Fruit fly (Drosophila melanogaster) whole organism, prepupa: ENCODE results near the gene dsx-c73A.

Experiments used
- Blimp-1 ChIP-seq: fragments of 200-800 bp; sonication (Bioruptor generic); optimal IDR thresholded peaks from 3 replicates; lab custom pipeline; 2017; ENCODE audit warnings: missing biosample characterization, missing genetic modification characterization, mild to moderate bottlenecking, moderate library complexity, missing genetic modification reagents
- CG10631 ChIP-seq: fragments of 200-800 bp; sonication (Bioruptor generic); optimal IDR thresholded peaks from 2 replicates; lab custom pipeline; 2016; ENCODE audit warnings: missing biosample characterization, missing genetic modification characterization
- CG10669 ChIP-seq: fragments of 200-800 bp; sonication (Bioruptor generic); optimal IDR thresholded peaks from 3 replicates; lab custom pipeline; 2018; ENCODE audit warnings: missing biosample characterization, mild to moderate bottlenecking, missing genetic modification characterization, moderate library complexity
- CG11294 ChIP-seq: fragments of 200-800 bp; sonication (Bioruptor generic); IDR thresholded peaks from 2 replicates; pipeline ENCODE4 v1.3.6; 2022; ENCODE audit warnings: missing biosample characterization, missing genetic modification characterization
- CG11902 ChIP-seq: fragments of 200-800 bp; sonication (Bioruptor generic); optimal IDR thresholded peaks from 3 replicates; lab custom pipeline; 2016; ENCODE audit warnings: missing biosample characterization, missing genetic modification characterization
- CG16779 ChIP-seq: fragments of 200-800 bp; sonication (Bioruptor generic); optimal IDR thresholded peaks from 3 replicates; lab custom pipeline; 2017; ENCODE audit warnings: missing biosample characterization, mild to moderate bottlenecking, missing genetic modification characterization
- CG31627 ChIP-seq: fragments of 200-800 bp; sonication (Bioruptor generic); optimal IDR thresholded peaks from 3 replicates; lab custom pipeline; 2016; ENCODE audit warnings: missing biosample characterization, missing genetic modification characterization
- CG32006 ChIP-seq: fragments of 200-800 bp; sonication (Bioruptor generic); optimal IDR thresholded peaks from 3 replicates; lab custom pipeline; 2017; ENCODE audit warnings: missing biosample characterization, mild to moderate bottlenecking, missing genetic modification characterization
- CG34406 ChIP-seq: fragments of 200-800 bp; sonication (Bioruptor generic); optimal IDR thresholded peaks from 3 replicates; lab custom pipeline; 2016; ENCODE audit warnings: missing biosample characterization, missing genetic modification characterization
- CG3919 ChIP-seq: fragments of 200-800 bp; sonication (Bioruptor generic); optimal IDR thresholded peaks from 3 replicates; lab custom pipeline; 2016; ENCODE audit warnings: missing biosample characterization, missing genetic modification characterization
- CG6276 ChIP-seq: fragments of 200-800 bp; sonication (Bioruptor generic); optimal IDR thresholded peaks from 2 replicates; lab custom pipeline; 2017; ENCODE audit warnings: missing biosample characterization, mild to moderate bottlenecking, missing genetic modification characterization
- CG6792 ChIP-seq: fragments of 200-800 bp; sonication (Bioruptor generic); optimal IDR thresholded peaks from 3 replicates; lab custom pipeline; 2016; ENCODE audit warnings: missing biosample characterization, missing genetic modification characterization
- CG6808 ChIP-seq: fragments of 200-800 bp; sonication (Bioruptor generic); optimal IDR thresholded peaks from 3 replicates; lab custom pipeline; 2017; ENCODE audit warnings: missing biosample characterization, missing genetic modification characterization, mild to moderate bottlenecking, moderate library complexity, missing genetic modification reagents
- CG6854 ChIP-seq: fragments of 200-800 bp; sonication (Bioruptor generic); optimal IDR thresholded peaks from 2 replicates; lab custom pipeline; 2017; ENCODE audit warnings: missing biosample characterization, mild to moderate bottlenecking, missing genetic modification characterization
- CG7368 ChIP-seq: fragments of 200-800 bp; sonication (Bioruptor generic); optimal IDR thresholded peaks from 3 replicates; lab custom pipeline; 2016; ENCODE audit warnings: missing biosample characterization, missing genetic modification characterization
- CG8119 ChIP-seq: fragments of 200-800 bp; sonication (Bioruptor generic); IDR thresholded peaks from 3 replicates; pipeline ENCODE4 v1.3.6; 2022; ENCODE audit warnings: missing biosample characterization, missing genetic modification characterization
- CG8319 ChIP-seq: fragments of 200-800 bp; sonication (Bioruptor generic); optimal IDR thresholded peaks from 3 replicates; lab custom pipeline; 2016; ENCODE audit warnings: missing biosample characterization, missing genetic modification characterization
- CG8632 ChIP-seq: fragments of 200-800 bp; sonication (Bioruptor generic); optimal IDR thresholded peaks from 3 replicates; lab custom pipeline; 2016; ENCODE audit warnings: missing biosample characterization, missing genetic modification characterization
- CG9139 ChIP-seq: fragments of 200-800 bp; sonication (Bioruptor generic); optimal IDR thresholded peaks from 3 replicates; lab custom pipeline; 2017; ENCODE audit warnings: missing biosample characterization, mild to moderate bottlenecking, missing genetic modification characterization
- Eip78C ChIP-seq: fragments of 200-800 bp; sonication (Bioruptor generic); peaks from one replicate; lab custom pipeline; 2016; ENCODE audit warnings: missing biosample characterization, missing genetic modification characterization
- Eip93F ChIP-seq: fragments of 200-800 bp; sonication (Bioruptor generic); optimal IDR thresholded peaks from 2 replicates; lab custom pipeline; 2016; ENCODE audit warnings: missing biosample characterization, mild to moderate bottlenecking, missing genetic modification characterization
- Ets21C ChIP-seq: fragments of 200-800 bp; sonication (Bioruptor generic); optimal IDR thresholded peaks from 3 replicates; lab custom pipeline; 2016; ENCODE audit warnings: missing biosample characterization, missing genetic modification characterization
- Ets96B ChIP-seq: fragments of 200-800 bp; optimal IDR thresholded peaks from 2 replicates; lab custom pipeline; 2019; ENCODE audit warnings: missing biosample characterization, mild to moderate bottlenecking, missing genetic modification characterization, moderate library complexity
- Gug ChIP-seq: fragments of 200-800 bp; sonication (Bioruptor generic); IDR thresholded peaks from 2 replicates; pipeline ENCODE4 v1.3.6; 2022; ENCODE audit warnings: missing biosample characterization, missing genetic modification characterization
- Hr38 ChIP-seq: sonication (Bioruptor generic); optimal IDR thresholded peaks from 2 replicates; lab custom pipeline; 2016; ENCODE audit warnings: missing biosample characterization, missing genetic modification characterization
- Hr39 ChIP-seq: fragments of 200-800 bp; sonication (Bioruptor generic); optimal IDR thresholded peaks from 2 replicates; lab custom pipeline; 2016; ENCODE audit warnings: missing biosample characterization, missing genetic modification characterization
- Met ChIP-seq: fragments of 200-800 bp; sonication (Bioruptor generic); optimal IDR thresholded peaks from 3 replicates; lab custom pipeline; 2016; ENCODE audit warnings: missing biosample characterization, missing genetic modification characterization
- Smox ChIP-seq: fragments of 200-800 bp; sonication (Bioruptor generic); optimal IDR thresholded peaks from 3 replicates; lab custom pipeline; 2016; ENCODE audit warnings: missing biosample characterization, missing genetic modification characterization
- Sox102F ChIP-seq: fragments of 200-800 bp; sonication (Bioruptor generic); optimal IDR thresholded peaks from 2 replicates; lab custom pipeline; 2016; ENCODE audit warnings: missing biosample characterization, mild to moderate bottlenecking, missing genetic modification characterization
- Sox15 ChIP-seq: fragments of 200-800 bp; sonication (Bioruptor generic); optimal IDR thresholded peaks from 3 replicates; lab custom pipeline; 2016; ENCODE audit warnings: missing biosample characterization, missing genetic modification characterization
- achi ChIP-seq: fragments of 200-800 bp; sonication (Bioruptor generic); optimal IDR thresholded peaks from 3 replicates; lab custom pipeline; 2016; ENCODE audit warnings: missing biosample characterization, missing genetic modification characterization
- acj6 ChIP-seq: fragments of 200-800 bp; sonication (Bioruptor generic); optimal IDR thresholded peaks from 3 replicates; lab custom pipeline; 2016; ENCODE audit warnings: missing biosample characterization, missing genetic modification characterization
- cyc ChIP-seq: fragments of 200-800 bp; sonication (Bioruptor generic); optimal IDR thresholded peaks from 3 replicates; lab custom pipeline; 2016; ENCODE audit warnings: missing biosample characterization, missing genetic modification characterization
- dac ChIP-seq: fragments of 200-800 bp; sonication (Bioruptor generic); optimal IDR thresholded peaks from 2 replicates; lab custom pipeline; 2017; ENCODE audit warnings: missing biosample characterization, mild to moderate bottlenecking, missing genetic modification characterization
- dsx ChIP-seq: fragments of 200-800 bp; optimal IDR thresholded peaks from 3 replicates; lab custom pipeline; 2019; ENCODE audit warnings: missing biosample characterization, mild to moderate bottlenecking, missing genetic modification characterization, moderate library complexity; ENCODE audit not compliant: poor library complexity, severe bottlenecking
- eg ChIP-seq: fragments of 200-800 bp; sonication (Bioruptor generic); IDR thresholded peaks from 3 replicates; pipeline ENCODE4 v1.3.6; 2022; ENCODE audit warnings: missing biosample characterization, missing genetic modification characterization
- esn ChIP-seq: fragments of 200-800 bp; sonication (Bioruptor generic); optimal IDR thresholded peaks from 2 replicates; lab custom pipeline; 2016; ENCODE audit warnings: missing biosample characterization, mild to moderate bottlenecking, missing genetic modification characterization, moderate library complexity
- fd59A ChIP-seq: fragments of 200-800 bp; sonication (Bioruptor generic); optimal IDR thresholded peaks from 2 replicates; lab custom pipeline; 2017; ENCODE audit warnings: missing biosample characterization, mild to moderate bottlenecking, missing genetic modification characterization, missing genetic modification reagents
- fd85E ChIP-seq: fragments of 200-800 bp; sonication (Bioruptor generic); optimal IDR thresholded peaks from 3 replicates; lab custom pipeline; 2016; ENCODE audit warnings: missing biosample characterization, missing genetic modification characterization
- fkh ChIP-seq: fragments of 200-800 bp; sonication (Bioruptor generic); optimal IDR thresholded peaks from 3 replicates; lab custom pipeline; 2017; ENCODE audit warnings: missing biosample characterization, mild to moderate bottlenecking, missing genetic modification characterization, moderate library complexity
- lz ChIP-seq: fragments of 200-800 bp; sonication (Bioruptor generic); optimal IDR thresholded peaks from 3 replicates; lab custom pipeline; 2016; ENCODE audit warnings: missing biosample characterization, missing genetic modification characterization
- net ChIP-seq: fragments of 200-800 bp; sonication (Bioruptor generic); optimal IDR thresholded peaks from 3 replicates; lab custom pipeline; 2016; ENCODE audit warnings: missing biosample characterization, missing genetic modification characterization
- pdm3 ChIP-seq: fragments of 200-800 bp; sonication (Bioruptor generic); optimal IDR thresholded peaks from 3 replicates; lab custom pipeline; 2016; ENCODE audit warnings: missing biosample characterization, missing genetic modification characterization
- salr ChIP-seq, 2 experiments: fragments of 200-800 bp; sonication (Bioruptor generic); optimal IDR thresholded peaks; 3 replicates each; lab custom pipeline; 2016 to 2018; ENCODE audit warnings: missing biosample characterization in 2 of 2, missing genetic modification characterization in 2 of 2, mild to moderate bottlenecking in 1 of 2
- spab ChIP-seq: fragments of 200-800 bp; sonication (Bioruptor generic); optimal IDR thresholded peaks from 2 replicates; lab custom pipeline; 2017; ENCODE audit warnings: missing biosample characterization, mild to moderate bottlenecking, missing genetic modification characterization, missing genetic modification reagents
- ss ChIP-seq, 2 experiments: fragments of 200-800 bp; sonication (Bioruptor generic); optimal IDR thresholded peaks; 2 replicates in 1 of 2; 3 replicates in 1 of 2; lab custom pipeline; 2017 to 2018; ENCODE audit warnings: mild to moderate bottlenecking in 2 of 2, missing biosample characterization in 2 of 2, missing genetic modification characterization in 2 of 2, moderate library complexity in 1 of 2
- topi ChIP-seq: fragments of 200-800 bp; sonication (Bioruptor generic); optimal IDR thresholded peaks from 3 replicates; lab custom pipeline; 2016; ENCODE audit warnings: missing biosample characterization, missing genetic modification characterization

dsx-c73A gene

DNA sequence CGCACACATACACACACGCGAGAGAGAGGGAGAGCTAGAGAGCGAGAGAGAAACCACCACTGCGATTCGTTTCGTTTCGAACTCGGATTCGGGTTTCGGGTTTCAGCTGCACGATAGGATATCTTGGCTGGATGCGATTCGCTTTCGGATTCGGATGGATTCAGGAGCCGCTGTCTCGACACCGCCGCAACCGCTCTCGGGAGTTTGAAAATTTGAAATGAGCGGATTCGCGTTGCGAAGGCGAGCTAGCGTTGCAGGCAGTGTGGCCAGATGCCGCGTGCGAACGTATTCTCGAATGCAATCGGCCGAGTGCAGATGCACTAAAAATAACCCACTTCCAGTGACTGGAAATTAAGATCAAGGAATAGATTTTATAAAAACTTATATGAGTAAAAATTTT lies 40.2 kb downstream of the dsx-c73A start, which contains the start of gene fax (continued):
- peak; percentile 75 for TF ChIP-seq CG3919 (GFP tag; lab: Kevin White, UChicago)

DNA sequence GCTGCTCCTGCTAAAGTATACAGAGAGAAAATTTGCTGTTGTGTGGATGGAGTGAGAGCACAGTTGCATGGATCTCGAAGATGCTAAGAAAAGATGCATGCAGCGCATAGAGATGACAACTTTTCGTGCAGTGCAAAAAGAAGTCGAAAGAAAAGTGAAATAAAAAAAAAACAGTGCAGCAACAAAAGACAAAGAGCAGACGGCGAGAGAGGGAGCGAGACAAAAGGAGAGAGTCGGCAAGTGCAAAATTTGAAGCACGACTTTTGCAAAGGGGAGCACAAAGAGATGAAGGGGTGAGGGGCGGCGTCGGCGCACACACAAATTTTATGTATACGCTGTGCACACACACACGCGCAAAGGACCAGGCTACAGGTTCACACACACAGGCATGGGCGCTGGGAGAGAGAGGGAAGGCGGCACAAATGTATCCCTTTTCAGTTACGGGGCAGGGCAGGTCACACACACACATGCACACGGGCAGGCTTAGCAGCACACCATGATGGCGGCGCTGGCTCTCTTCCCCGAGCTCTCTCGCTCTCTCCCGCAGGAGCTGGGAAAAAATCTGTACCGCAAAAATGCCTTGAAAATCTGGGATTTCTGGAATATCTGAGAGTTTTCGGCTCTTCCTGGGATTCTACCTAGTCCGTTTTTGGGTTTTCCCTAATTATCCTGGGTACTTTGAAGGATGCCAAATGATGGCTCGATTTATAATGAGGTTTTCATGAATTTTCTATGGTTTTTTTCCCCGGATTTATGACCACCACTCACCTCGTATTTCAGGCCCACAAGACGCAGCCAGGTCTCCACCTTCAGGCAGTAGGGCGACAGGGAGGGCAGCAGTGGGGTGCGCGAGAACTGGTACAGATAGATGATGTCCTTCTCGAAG lies 41.3 kb downstream of the dsx-c73A start:
- TF ChIP-seq dsx (peak; percentile 82), CG32006 (peak; percentile 89), Hr38 (GFP tag; lab: Kevin White, UChicago) (no peak), CG6792 (peak; percentile 78), esn (GFP tag; lab: Kevin White, UChicago) (peak; percentile 91), CG7368 (peak; percentile 84), Eip78C (peak; percentile 97), Hr39 (GFP tag; lab: Kevin White, UChicago) (peak; percentile 92), CG6808 (peak; percentile 90), CG6854 (GFP tag; lab: Kevin White, UChicago) (peak; percentile 59), CG9139 (GFP tag; lab: Kevin White, UChicago) (peak; percentile 69), Smox (GFP tag; lab: Kevin White, UChicago) (peak; percentile 84), CG10669 (GFP tag; lab: Kevin White, UChicago) (peak; percentile 88), CG8632 (peak; percentile 82), fkh (no peak), pdm3 (GFP tag; lab: Kevin White, UChicago) (peak; percentile 89), Eip93F (GFP tag; lab: Kevin White, UChicago) (peak; percentile 65), CG31627 (GFP tag; lab: Kevin White, UChicago) (peak; percentile 91), Gug (GFP tag; lab: Robert Waterston, UW) (peak; percentile 71), fd85E (GFP tag; lab: Kevin White, UChicago) (peak; percentile 47), topi (GFP tag; lab: Kevin White, UChicago) (peak; percentile 84), achi (GFP tag; lab: Kevin White, UChicago) (peak; percentile 85), eg (GFP tag; lab: Robert Waterston, UW) (peak; percentile 73), Sox15 (peak; percentile 70), CG8319 (GFP tag; lab: Kevin White, UChicago) (peak; percentile 43), Ets96B (tag; lab: Kevin White, UChicago) (peak; percentile 83), Met (GFP tag; lab: Kevin White, UChicago) (peak; percentile 89), CG10631 (GFP tag; lab: Kevin White, UChicago) (peak; percentile 85), spab (GFP tag; lab: Kevin White, UChicago) (peak; percentile 78), lz (GFP tag; lab: Kevin White, UChicago) (peak; percentile 85), Blimp-1 (GFP tag; lab: Kevin White, UChicago) (peak; percentile 92), CG11902 (GFP tag; lab: Kevin White, UChicago) (peak; percentile 69), fd59A (peak; percentile 84), cyc (peak; percentile 90), net (GFP tag; lab: Kevin White, UChicago) (peak; percentile 89), CG8119 (GFP tag; lab: Robert Waterston, UW) (peak; percentile 81), CG6276 (GFP tag; lab: Kevin White, UChicago) (peak; percentile 71), CG16779 (tag; lab: Kevin White, UChicago) (peak; percentile 76), dac (GFP tag; lab: Kevin White, UChicago) (peak; percentile 87), Sox102F (GFP tag; lab: Kevin White, UChicago) (peak; percentile 90), CG11294 (GFP tag; lab: Robert Waterston, UW) (0 out of 2 replicates have a peak, but pooled peaks have one; percentile 51), ss (GFP tag; optimal IDR thresholded peaks at IDR 0.05; lab: Kevin White, UChicago) (peak; percentile 86 to 88), salr (GFP tag; optimal IDR thresholded peaks at IDR 0.05; lab: Kevin White, UChicago) (peak; percentile 78 to 79), acj6 (GFP tag; lab: Kevin White, UChicago) (peak; percentile 87), CG34406 (GFP tag; lab: Kevin White, UChicago) (peak; percentile 83), Ets21C (peak; percentile 82), CG3919 (GFP tag; lab: Kevin White, UChicago) (peak; percentile 87)
